Fruit fly (Drosophila melanogaster): ENCODE data around the gene D19A.

D19A gene

dm6 chr3L:6181776-6182175 is 7.1 kb downstream of the D19A start, which contains the start of gene CG10274 (continued):
- TF ChIP-seq CG1233 (GFP tag; optimal IDR thresholded peaks at IDR 0.05) (peak; percentile 65), CG12104 (GFP tag; optimal IDR thresholded peaks at IDR 0.05) (peak; percentile 51), CG10274 (GFP tag; optimal IDR thresholded peaks at IDR 0.05) (peak; percentile 56), CG10959 (GFP tag; IDR thresholded peaks at IDR 0.05) (0 out of 2 replicates have a peak, but pooled peaks have one; percentile 24), bigmax (GFP tag; optimal IDR thresholded peaks at IDR 0.05) (no peak), Sox100B (GFP tag; optimal IDR thresholded peaks at IDR 0.05) (no peak), CG4730 (GFP tag; IDR thresholded peaks at IDR 0.05) (0 out of 2 replicates have a peak, but pooled peaks have one; percentile 15), CG17912 (GFP tag; optimal IDR thresholded peaks at IDR 0.05) (no peak), sqz (GFP tag; optimal IDR thresholded peaks at IDR 0.05) (no peak), CG16863 (GFP tag; optimal IDR thresholded peaks at IDR 0.05) (peak; percentile 64), Hr39 (optimal IDR thresholded peaks at IDR 0.05) (no peak), Ada2b (GFP tag; IDR thresholded peaks at IDR 0.05) (peak; percentile 60), danr (GFP tag; IDR thresholded peaks at IDR 0.05) (no peak), Med (GFP tag) (peak; percentile 93), Mes4 (GFP tag; optimal IDR thresholded peaks at IDR 0.05) (peak; percentile 55), CG14014 (GFP tag; IDR thresholded peaks at IDR 0.05) (peak; percentile 76), CG4360 (GFP tag; IDR thresholded peaks at IDR 0.05) (no peak), Nf-YC (tag; optimal IDR thresholded peaks at IDR 0.05) (no peak), maf-S (GFP tag; optimal IDR thresholded peaks at IDR 0.05) (peak; percentile 6), Doc3 (GFP tag; IDR thresholded peaks at IDR 0.05; ENCODE audit: partially characterized antibody) (no peak), CG6175 (GFP tag; IDR thresholded peaks at IDR 0.05) (no peak), CG6854 (GFP tag; optimal IDR thresholded peaks at IDR 0.05) (no peak), p53 (GFP tag; optimal IDR thresholded peaks at IDR 0.05) (no peak), slbo (GFP tag; IDR thresholded peaks at IDR 0.05) (peak; percentile 84), CG34224 (GFP tag; IDR thresholded peaks at IDR 0.05; ENCODE audit: partially characterized antibody) (no peak), chif (GFP tag; optimal IDR thresholded peaks at IDR 0.05) (peak; percentile 58 to 71), psq (GFP tag; optimal IDR thresholded peaks at IDR 0.05) (no peak), CG7987 (GFP tag; optimal IDR thresholded peaks at IDR 0.05) (peak; percentile 1), Gsc (GFP tag; IDR thresholded peaks at IDR 0.05) (no peak), crp (GFP tag; optimal IDR thresholded peaks at IDR 0.05) (peak in 1 of 2 experiments; percentile 16), Sin3A (optimal IDR thresholded peaks at IDR 0.05) (peak; percentile 75), nom (GFP tag; optimal IDR thresholded peaks at IDR 0.05) (no peak), CG9932 (GFP tag; IDR thresholded peaks at IDR 0.05) (peak; percentile 88), gsb-n (tag; optimal IDR thresholded peaks at IDR 0.05) (no peak), Elba2 (GFP tag; optimal IDR thresholded peaks at IDR 0.05) (peak; percentile 50), CG12155 (GFP tag; optimal IDR thresholded peaks at IDR 0.05) (peak; percentile 90), CG31365 (tag; optimal IDR thresholded peaks at IDR 0.05) (no peak), Optix (GFP tag; IDR thresholded peaks at IDR 0.05) (no peak), lov (optimal IDR thresholded peaks at IDR 0.05) (no peak), lov (GFP tag; IDR thresholded peaks at IDR 0.05) (no peak), nerfin-2 (GFP tag; IDR thresholded peaks at IDR 0.05; ENCODE audit: partially characterized antibody) (no peak), btn (GFP tag; optimal IDR thresholded peaks at IDR 0.05) (no peak), Dref (GFP tag; IDR thresholded peaks at IDR 0.05) (no peak), peb (GFP tag; IDR thresholded peaks at IDR 0.05) (peak; percentile 48; the same call in 1 of the 2 replicates), pzg (GFP tag; optimal IDR thresholded peaks at IDR 0.05) (peak; percentile 65), CG18599 (GFP tag; optimal IDR thresholded peaks at IDR 0.05) (no peak), Myb (GFP tag; optimal IDR thresholded peaks at IDR 0.05) (peak; percentile 72), CG14050 (GFP tag; IDR thresholded peaks at IDR 0.05) (peak; percentile 34; the same call in 1 of the 3 replicates), Hr78 (GFP tag; optimal IDR thresholded peaks at IDR 0.05) (no peak), Hr51 (GFP tag; optimal IDR thresholded peaks at IDR 0.05) (peak in 1 of 2 experiments; percentile 50), Fer3 (tag; optimal IDR thresholded peaks at IDR 0.05) (peak; percentile 73), CG8281 (tag; optimal IDR thresholded peaks at IDR 0.05) (no peak)
